Fruit fly (Drosophila melanogaster) whole organism, adult: ENCODE measurements around the gene CG14013.

Experiments used
- CG11617 ChIP-seq: fragments of 200-800 bp; sonication (Bioruptor generic); optimal IDR thresholded peaks from 2 replicates; lab custom pipeline; 2017; ENCODE audit warnings: mild to moderate bottlenecking, missing biosample characterization, missing genetic modification reagents, missing genetic modification characterization
- CG14711 ChIP-seq: fragments of 200-800 bp; sonication (Bioruptor generic); optimal IDR thresholded peaks from 2 replicates; lab custom pipeline; 2018; ENCODE audit warnings: missing biosample characterization, mild to moderate bottlenecking, missing genetic modification characterization, moderate library complexity
- Crg-1 ChIP-seq: fragments of 200-800 bp; sonication (Bioruptor generic); optimal IDR thresholded peaks from 2 replicates; lab custom pipeline; 2016; ENCODE audit warnings: missing biosample characterization, missing genetic modification characterization
- Hr96 ChIP-seq: fragments of 200-800 bp; sonication (Bioruptor generic); optimal IDR thresholded peaks from 2 replicates; lab custom pipeline; 2016; ENCODE audit warnings: missing biosample characterization, missing genetic modification characterization
- bab1 ChIP-seq: fragments of 200-800 bp; sonication (Bioruptor generic); optimal IDR thresholded peaks from 3 replicates; lab custom pipeline; 2019; ENCODE audit warnings: missing biosample characterization, mild to moderate bottlenecking, missing genetic modification characterization, moderate library complexity
- cnc ChIP-seq, 2 experiments: fragments of >200 bp; optimal IDR thresholded peaks; 2 replicates each; lab custom pipeline; 2017
- pad ChIP-seq: fragments of 200-800 bp; sonication (Bioruptor generic); optimal IDR thresholded peaks from 3 replicates; lab custom pipeline; 2017; ENCODE audit warnings: missing biosample characterization, missing genetic modification characterization, mild to moderate bottlenecking, moderate library complexity, missing genetic modification reagents
- tj ChIP-seq: fragments of 200-800 bp; sonication (Bioruptor generic); optimal IDR thresholded peaks from 3 replicates; lab custom pipeline; 2017; ENCODE audit warnings: missing biosample characterization, mild to moderate bottlenecking, missing genetic modification characterization, moderate library complexity
- toe ChIP-seq: fragments of 200-800 bp; sonication (Bioruptor generic); optimal IDR thresholded peaks from 2 replicates; lab custom pipeline; 2016; ENCODE audit warnings: missing biosample characterization, missing genetic modification characterization

DNA sequence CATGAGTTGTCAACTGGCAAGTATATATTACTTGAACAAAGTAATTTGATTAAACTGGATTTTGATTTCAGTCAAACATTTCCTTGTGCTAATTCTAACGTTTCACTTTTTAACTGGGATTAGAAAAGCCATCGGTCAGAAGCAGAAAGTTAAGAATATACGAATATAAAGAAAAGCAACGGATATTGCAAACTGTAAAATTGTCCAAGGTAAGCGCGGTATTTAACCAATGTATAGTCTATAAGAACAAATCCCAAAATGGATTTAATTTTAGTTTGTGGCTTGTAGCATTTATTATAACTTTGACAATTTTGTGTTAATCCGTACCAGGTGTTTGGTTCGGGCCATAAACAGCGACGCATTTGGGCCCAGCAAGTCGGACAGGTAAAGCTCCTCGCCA, 2.1 kb downstream of the CG14013 start, which contains the start of gene CG18269:
- TF ChIP-seq tj (GFP tag; lab: Kevin White, UChicago) (no peak), bab1 (GFP tag; lab: Kevin White, UChicago) (no peak), CG14711 (tag; lab: Kevin White, UChicago) (no peak), Hr96 (no peak), cnc (optimal IDR thresholded peaks at IDR 0.05; lab: Kevin White, UChicago) (no peak), toe (no peak), Crg-1 (GFP tag; lab: Kevin White, UChicago) (no peak), CG11617 (GFP tag; lab: Kevin White, UChicago) (no peak), pad (GFP tag; lab: Kevin White, UChicago) (no peak)
